Worm (Caenorhabditis elegans) whole organism, young adult: ENCODE results near the gene egl-45.

Source experiments
- B0019.2 ChIP-seq: fragments of 200-800 bp; sonication (Bioruptor generic); conservative IDR thresholded peaks from 2 replicates; pipeline ENCODE4 v1.3.6; 2022; ENCODE audit warnings: missing genetic modification reagents, missing genetic modification characterization, missing compliant biosample characterization
- F55B11.4 ChIP-seq: sonication (generic microtip); optimal IDR thresholded peaks from 2 replicates; lab custom pipeline; 2016; ENCODE audit warnings: missing compliant biosample characterization, missing genetic modification characterization, borderline replicate concordance; ENCODE audit not compliant: insufficient read depth
- F57C9.4 ChIP-seq: sonication (generic microtip); optimal IDR thresholded peaks from 2 replicates; lab custom pipeline; 2017; ENCODE audit warnings: mild to moderate bottlenecking, missing genetic modification characterization, missing compliant biosample characterization
- ceh-91 ChIP-seq: fragments of 200-800 bp; sonication (Bioruptor generic); IDR thresholded peaks from 2 replicates; pipeline ENCODE4 v1.3.6; 2022; ENCODE audit warnings: missing genetic modification reagents, missing genetic modification characterization, missing compliant biosample characterization
- fkh-3 ChIP-seq: sonication (generic microtip); optimal IDR thresholded peaks from 2 replicates; lab custom pipeline; 2016; ENCODE audit warnings: mild to moderate bottlenecking, missing genetic modification characterization, missing compliant biosample characterization
- lir-1 ChIP-seq: fragments of 200-800 bp; sonication (Bioruptor generic); conservative IDR thresholded peaks from 2 replicates; pipeline ENCODE4 v1.3.6; 2022; ENCODE audit warnings: missing genetic modification reagents, missing genetic modification characterization, missing compliant biosample characterization
- nfya-1 ChIP-seq: sonication (generic microtip); optimal IDR thresholded peaks from 2 replicates; lab custom pipeline; 2017; ENCODE audit warnings: antibody characterized with exemption, missing compliant biosample characterization, missing genetic modification characterization, borderline replicate concordance; ENCODE audit not compliant: insufficient read depth
- unc-62 ChIP-seq: fragments of 150-350 bp; optimal IDR thresholded peaks from 2 replicates; lab custom pipeline; 2014; ENCODE audit warnings: missing biosample characterization, missing genetic modification reagents, missing genetic modification characterization
- zfh-2 ChIP-seq: fragments of 200-800 bp; sonication (Bioruptor generic); conservative IDR thresholded peaks from 2 replicates; pipeline ENCODE4 v1.3.6; 2022; ENCODE audit warnings: missing genetic modification reagents, missing genetic modification characterization, missing compliant biosample characterization
- ztf-3 ChIP-seq: fragments of 200-800 bp; sonication (Bioruptor generic); optimal IDR thresholded peaks from 2 replicates; lab custom pipeline; 2018; ENCODE audit warnings: mild to moderate bottlenecking, missing genetic modification characterization, missing compliant biosample characterization

ce11 chrIII:7818965-7819364 lies 9.5 kb downstream of the egl-45 start:
- TF ChIP-seq zfh-2 (GFP tag; lab: Robert Waterston, UW) (no peak), nfya-1 (tag; lab: Kevin White, UChicago) (no peak), B0019.2 (GFP tag; lab: Robert Waterston, UW) (no peak), F55B11.4 (tag; lab: Kevin White, UChicago) (no peak), lir-1 (no peak), ztf-3 (GFP tag; lab: Kevin White, UChicago) (no peak), unc-62 (no peak), ceh-91 (GFP tag; lab: Robert Waterston, UW) (no peak), fkh-3 (tag; lab: Kevin White, UChicago) (no peak), F57C9.4 (tag; lab: Kevin White, UChicago) (no peak)
